ENCODE assay signal across 3 fruit fly cellular contexts in the genomic region with DNA sequence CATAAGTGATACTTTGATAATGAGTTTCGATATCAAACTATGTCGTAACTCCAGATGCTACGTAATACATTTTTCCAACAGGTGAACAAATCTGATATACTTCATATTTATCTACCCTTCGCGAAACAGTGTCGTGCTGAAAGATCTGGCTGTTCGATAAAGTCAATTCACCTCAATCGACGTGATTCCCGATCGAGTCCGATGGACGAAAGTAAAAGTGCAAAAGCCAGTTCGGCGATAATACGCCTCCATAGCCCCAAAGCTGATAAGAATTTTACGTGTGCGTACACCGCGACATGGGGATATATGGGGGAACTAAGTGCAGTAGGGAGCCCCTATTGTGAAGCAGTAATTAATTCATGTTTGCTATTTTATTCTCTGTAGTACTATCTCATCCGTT.
A peak's percentile ranks its signal among the peaks of the same experiment; 100 is the strongest.
TF ChIP-seq lines count a peak whose summit lies in the region.

No protein-coding gene starts in this region.

- TF ChIP-seq CTCF in whole organism, embryonic (GFP tag; optimal IDR thresholded peaks at IDR 0.05; lab: Kevin White, UChicago) = no peak

TF ChIP-seq in whole organism, embryonic, 481 proteins besides CTCF, POLR2A, EP300 and RAD21:
- TF ChIP-seq grn (GFP tag; optimal IDR thresholded peaks at IDR 0.05; lab: Kevin White, UChicago) (peak; percentile 22), exex (tag; optimal IDR thresholded peaks at IDR 0.05; lab: Kevin White, UChicago) (peak; percentile 25), Trl (optimal IDR thresholded peaks at IDR 0.05; lab: Kevin White, UChicago) (no peak), Trl (GFP tag; optimal IDR thresholded peaks at IDR 0.05; lab: Kevin White, UChicago) (no peak)

TF ChIP-seq in whole organism, prepupa, 60 proteins besides CTCF, POLR2A, EP300 and RAD21:
- TF ChIP-seq CG3919 (GFP tag; optimal IDR thresholded peaks at IDR 0.05; lab: Kevin White, UChicago) (no peak), Smox (GFP tag; optimal IDR thresholded peaks at IDR 0.05; lab: Kevin White, UChicago) (no peak), Hr38 (GFP tag; optimal IDR thresholded peaks at IDR 0.05; lab: Kevin White, UChicago) (no peak), fd59A (GFP tag; optimal IDR thresholded peaks at IDR 0.05; lab: Kevin White, UChicago) (no peak), acj6 (GFP tag; optimal IDR thresholded peaks at IDR 0.05; lab: Kevin White, UChicago) (no peak), CG1621 (tag; optimal IDR thresholded peaks at IDR 0.05; lab: Kevin White, UChicago) (no peak), svp (GFP tag; lab: Kevin White, UChicago) (peak; percentile 89), CG8319 (GFP tag; optimal IDR thresholded peaks at IDR 0.05; lab: Kevin White, UChicago) (no peak), CG10669 (GFP tag; optimal IDR thresholded peaks at IDR 0.05; lab: Kevin White, UChicago) (no peak), Sox15 (GFP tag; optimal IDR thresholded peaks at IDR 0.05; lab: Kevin White, UChicago) (no peak), Eip93F (GFP tag; optimal IDR thresholded peaks at IDR 0.05; lab: Kevin White, UChicago) (peak; percentile 72), cyc (GFP tag; optimal IDR thresholded peaks at IDR 0.05; lab: Kevin White, UChicago) (no peak), net (GFP tag; optimal IDR thresholded peaks at IDR 0.05; lab: Kevin White, UChicago) (no peak), achi (GFP tag; optimal IDR thresholded peaks at IDR 0.05; lab: Kevin White, UChicago) (no peak), CG11902 (GFP tag; optimal IDR thresholded peaks at IDR 0.05; lab: Kevin White, UChicago) (no peak), CG6854 (GFP tag; optimal IDR thresholded peaks at IDR 0.05; lab: Kevin White, UChicago) (no peak), Sox14 (GFP tag; optimal IDR thresholded peaks at IDR 0.05; lab: Kevin White, UChicago) (no peak), Blimp-1 (GFP tag; optimal IDR thresholded peaks at IDR 0.05; lab: Kevin White, UChicago) (no peak), vri (GFP tag; optimal IDR thresholded peaks at IDR 0.05; lab: Kevin White, UChicago) (peak; percentile 57), Ets96B (tag; optimal IDR thresholded peaks at IDR 0.05; lab: Kevin White, UChicago) (no peak)

TF ChIP-seq in whole organism, wandering third instar larva, 38 proteins besides CTCF, POLR2A, EP300 and RAD21:
- no peak for TF ChIP-seq foxo (GFP tag; optimal IDR thresholded peaks at IDR 0.05; lab: Kevin White, UChicago)
- TF ChIP-seq N (GFP tag; optimal IDR thresholded peaks at IDR 0.05; lab: Kevin White, UChicago) = no peak
- TF ChIP-seq dsf (GFP tag; optimal IDR thresholded peaks at IDR 0.05; lab: Kevin White, UChicago; ENCODE audit: borderline replicate concordance) = no peak
- no peak for TF ChIP-seq Hr83 (GFP tag; optimal IDR thresholded peaks at IDR 0.05; lab: Kevin White, UChicago; ENCODE audit: poor library complexity, severe bottlenecking)
- no peak for TF ChIP-seq brk (GFP tag; optimal IDR thresholded peaks at IDR 0.05; lab: Kevin White, UChicago)
- peak; percentile 21 for TF ChIP-seq h (GFP tag; optimal IDR thresholded peaks at IDR 0.05; lab: Kevin White, UChicago)
- TF ChIP-seq Sp1 (GFP tag; optimal IDR thresholded peaks at IDR 0.05; lab: Kevin White, UChicago) = no peak
- TF ChIP-seq OdsH (GFP tag; optimal IDR thresholded peaks at IDR 0.05; lab: Kevin White, UChicago) = no peak
- TF ChIP-seq Rel (GFP tag; optimal IDR thresholded peaks at IDR 0.05; lab: Kevin White, UChicago) = no peak
- TF ChIP-seq Rel (tag; optimal IDR thresholded peaks at IDR 0.05; lab: Kevin White, UChicago) = peak; percentile 89
- TF ChIP-seq br (GFP tag; optimal IDR thresholded peaks at IDR 0.05; lab: Kevin White, UChicago) = no peak
- no peak for TF ChIP-seq CG9705 (GFP tag; optimal IDR thresholded peaks at IDR 0.05; lab: Kevin White, UChicago)
- TF ChIP-seq Abd-B (GFP tag; optimal IDR thresholded peaks at IDR 0.05; lab: Kevin White, UChicago) = no peak
